Worm (Caenorhabditis elegans): ENCODE measurements around the gene Y116A8C.49.

- TF ChIP-seq ceh-82 (tag; optimal IDR thresholded peaks at IDR 0.05) (no peak), unc-39 (tag; optimal IDR thresholded peaks at IDR 0.05) (no peak)
These were observed 39.4 kb upstream of the Y116A8C.49 start, which contains the start of gene rom-3 for ce11 chrIV:16970390-16970789.
